Fruit fly (Drosophila melanogaster): ENCODE data around the gene CG31998.

dm6 chr4:254697-255096, 49.0 kb upstream of the CG31998 start, which contains the start of gene RhoGAP102A:
- TF ChIP-seq CG8478 (optimal IDR thresholded peaks at IDR 0.05) (no peak), CTCF (optimal IDR thresholded peaks at IDR 0.05) (no peak)
